Worm (Caenorhabditis elegans) whole organism, L1 larva: ENCODE results near the gene acl-13.

Experiments used
- aha-1 ChIP-seq: fragments of 150-350 bp; optimal IDR thresholded peaks from 2 replicates; lab custom pipeline; 2014; ENCODE audit warnings: missing biosample characterization, missing genetic modification characterization
- aly-2 ChIP-seq: fragments of 150-350 bp; optimal IDR thresholded peaks from 2 replicates; lab custom pipeline; 2014; ENCODE audit warnings: missing biosample characterization, missing genetic modification characterization
- ceh-63 ChIP-seq: fragments of 200-800 bp; sonication (Bioruptor generic); optimal IDR thresholded peaks from 2 replicates; lab custom pipeline; 2018; ENCODE audit warnings: mild to moderate bottlenecking, missing genetic modification characterization, missing compliant biosample characterization
- mdl-1 ChIP-seq, 2 experiments: fragments of 150-350 bp; optimal IDR thresholded peaks; 2 replicates each; lab custom pipeline; 2014 to 2017; ENCODE audit warnings: missing biosample characterization in 2 of 2, missing genetic modification characterization in 2 of 2, inconsistent platforms in 1 of 2
- nhr-11 ChIP-seq: fragments of 150-350 bp; optimal IDR thresholded peaks from 2 replicates; lab custom pipeline; 2014; ENCODE audit warnings: missing biosample characterization, missing genetic modification characterization
- pqm-1 ChIP-seq: sonication (generic microtip); optimal IDR thresholded peaks from 3 replicates; lab custom pipeline; 2017; ENCODE audit warnings: missing biosample characterization, missing genetic modification characterization
- zag-1 ChIP-seq: fragments of 150-350 bp; optimal IDR thresholded peaks from 2 replicates; lab custom pipeline; 2014; ENCODE audit warnings: missing biosample characterization, missing genetic modification characterization

- TF ChIP-seq zag-1 (tag; lab: Kevin White, UChicago), result peak; percentile 65
- TF ChIP-seq ceh-63 (GFP tag; lab: Kevin White, UChicago), result no peak
- peak in 1 of 2 experiments; percentile 87 for TF ChIP-seq mdl-1 (tag; optimal IDR thresholded peaks at IDR 0.05; lab: Kevin White, UChicago)
- no peak for TF ChIP-seq pqm-1 (tag; lab: Kevin White, UChicago)
- TF ChIP-seq aha-1 (tag; lab: Kevin White, UChicago), result peak; percentile 37
- peak; percentile 87 for TF ChIP-seq nhr-11 (tag; lab: Kevin White, UChicago)
- TF ChIP-seq aly-2 (tag; lab: Kevin White, UChicago), result peak; percentile 81
These were observed 19.1 kb upstream of the acl-13 start, which contains the start of the genes rps-23 and dpm-3 for ce11 chrIV:12391003-12391637.
